Worm (Caenorhabditis elegans): ENCODE data around the gene git-1.

Gene git-1

ce11 chrX:10480563-10481290 lies 44.0 kb upstream of the git-1 start, which contains the start of gene elt-2 (continued):
- TF ChIP-seq nhr-28 (tag; optimal IDR thresholded peaks at IDR 0.05), result peak; percentile 93
- TF ChIP-seq nhr-102 (tag; optimal IDR thresholded peaks at IDR 0.05), result peak; percentile 74
- TF ChIP-seq egl-27 (tag; optimal IDR thresholded peaks at IDR 0.05), result no peak
- TF ChIP-seq ceh-82 (tag; optimal IDR thresholded peaks at IDR 0.05), result no peak
- peak; percentile 52; the same call in 1 of the 2 replicates for TF ChIP-seq saeg-2 (GFP tag; IDR thresholded peaks at IDR 0.05)
- TF ChIP-seq fkh-10 (GFP tag; optimal IDR thresholded peaks at IDR 0.05), result no peak
- TF ChIP-seq aha-1 (tag), result no peak
- peak; percentile 40 for TF ChIP-seq hlh-30 (tag; optimal IDR thresholded peaks at IDR 0.05; ENCODE audit: insufficient read depth)
- TF ChIP-seq dve-1 (tag; optimal IDR thresholded peaks at IDR 0.05; ENCODE audit: insufficient read depth), result peak; percentile 90
- no peak for TF ChIP-seq lim-7 (GFP tag; IDR thresholded peaks at IDR 0.05)
- no peak for TF ChIP-seq zfp-2 (tag; optimal IDR thresholded peaks at IDR 0.05)
- TF ChIP-seq lin-1 (GFP tag; IDR thresholded peaks at IDR 0.05), result peak; percentile 79
- no peak for TF ChIP-seq mdt-29 (GFP tag; IDR thresholded peaks at IDR 0.05)
- TF ChIP-seq attf-4 (tag; optimal IDR thresholded peaks at IDR 0.05), result no peak
- peak in 1 of 2 experiments; percentile 93 for TF ChIP-seq unc-62 (GFP tag; optimal IDR thresholded peaks at IDR 0.05 in 1 of 2)
- no peak for TF ChIP-seq unc-62 (tag; optimal IDR thresholded peaks at IDR 0.05)
- no peak for TF ChIP-seq ctbp-1 (GFP tag; IDR thresholded peaks at IDR 0.05)
- TF ChIP-seq T26A8.4 (GFP tag; IDR thresholded peaks at IDR 0.05), result no peak
- peak; percentile 15 for TF ChIP-seq mxl-3 (GFP tag; optimal IDR thresholded peaks at IDR 0.05)
- TF ChIP-seq nhr-6 (tag; optimal IDR thresholded peaks at IDR 0.05), result peak; percentile 22
- TF ChIP-seq D1046.2 (GFP tag; IDR thresholded peaks at IDR 0.05), result no peak
- no peak for TF ChIP-seq F49E8.2 (tag; optimal IDR thresholded peaks at IDR 0.05; ENCODE audit: borderline replicate concordance)
- no peak for TF ChIP-seq ama-1 (optimal IDR thresholded peaks at IDR 0.05)
- TF ChIP-seq Y105C5A.15 (GFP tag; IDR thresholded peaks at IDR 0.05), result no peak
- TF ChIP-seq ces-1 (GFP tag; optimal IDR thresholded peaks at IDR 0.05), result no peak
- peak; percentile 87 for TF ChIP-seq nhr-77 (tag; optimal IDR thresholded peaks at IDR 0.05)
- peak; percentile 20 for TF ChIP-seq mep-1 (tag; optimal IDR thresholded peaks at IDR 0.05)
- no peak for TF ChIP-seq zip-2 (tag; optimal IDR thresholded peaks at IDR 0.05)
- TF ChIP-seq lsy-2 (tag; optimal IDR thresholded peaks at IDR 0.05), result peak in 1 of 2 experiments; percentile 61
- peak; percentile 2 for TF ChIP-seq T20F7.1 (GFP tag; optimal IDR thresholded peaks at IDR 0.05)
- no peak for TF ChIP-seq hif-1 (tag; optimal IDR thresholded peaks at IDR 0.05)
- TF ChIP-seq R02D3.7 (tag; optimal IDR thresholded peaks at IDR 0.05), result no peak
- no peak for TF ChIP-seq skn-1 (tag; optimal IDR thresholded peaks at IDR 0.05)
- no peak for TF ChIP-seq pha-4 (GFP tag; IDR thresholded peaks at IDR 0.05)
- TF ChIP-seq pha-4 (tag; optimal IDR thresholded peaks at IDR 0.05), result no peak
- TF ChIP-seq snpc-4 (tag; optimal IDR thresholded peaks at IDR 0.05), result no peak
- TF ChIP-seq lin-15B (tag; optimal IDR thresholded peaks at IDR 0.05), result no peak
- TF ChIP-seq snpc-1.2 (GFP tag; IDR thresholded peaks at IDR 0.05), result no peak
- TF ChIP-seq egl-43 (GFP tag; IDR thresholded peaks at IDR 0.05), result no peak
- no peak for TF ChIP-seq F10B5.3 (tag; optimal IDR thresholded peaks at IDR 0.05)
- no peak for TF ChIP-seq ZK546.5 (tag; optimal IDR thresholded peaks at IDR 0.05)
- no peak for TF ChIP-seq daf-19 (GFP tag; conservative IDR thresholded peaks at IDR 0.05)
- TF ChIP-seq hlh-11 (tag; optimal IDR thresholded peaks at IDR 0.05), result peak; percentile 92
- TF ChIP-seq dmd-8 (GFP tag; IDR thresholded peaks at IDR 0.05), result no peak

Data from whole organism, L4 larva.